Worm (Caenorhabditis elegans) whole organism, young adult: ENCODE measurements around the gene F26F4.12.
A peak's percentile ranks its signal among the peaks of the same experiment; 100 is the strongest.

ENCODE experiments used
- B0019.2 ChIP-seq: fragments of 200-800 bp; sonication (Bioruptor generic); conservative IDR thresholded peaks from 2 replicates; pipeline ENCODE4 v1.3.6; 2022; ENCODE audit warnings: missing genetic modification reagents, missing genetic modification characterization, missing compliant biosample characterization
- C17E4.6 ChIP-seq: fragments of 200-800 bp; sonication (Bioruptor generic); IDR thresholded peaks from 2 replicates; pipeline ENCODE4 v1.3.6; 2022; ENCODE audit warnings: missing genetic modification reagents, missing genetic modification characterization, missing compliant biosample characterization
- D2030.7 ChIP-seq: fragments of 200-800 bp; sonication (Bioruptor generic); IDR thresholded peaks from 2 replicates; pipeline ENCODE4 v1.3.6; 2022; ENCODE audit warnings: missing genetic modification reagents, missing genetic modification characterization, missing compliant biosample characterization
- F10E7.11 ChIP-seq: sonication (generic microtip); optimal IDR thresholded peaks from 2 replicates; lab custom pipeline; 2017; ENCODE audit warnings: mild to moderate bottlenecking, missing genetic modification characterization, moderate library complexity, missing compliant biosample characterization
- F23B12.7 ChIP-seq: sonication (generic microtip); optimal IDR thresholded peaks from 2 replicates; lab custom pipeline; 2017; ENCODE audit warnings: missing genetic modification characterization, mild to moderate bottlenecking, missing compliant biosample characterization, antibody characterized with exemption, moderate library complexity; ENCODE audit not compliant: insufficient read depth
- F52B5.7 ChIP-seq: sonication (generic microtip); optimal IDR thresholded peaks from 2 replicates; lab custom pipeline; 2016; ENCODE audit warnings: mild to moderate bottlenecking, missing genetic modification characterization, missing compliant biosample characterization
- T07F8.4 ChIP-seq: sonication (generic microtip); optimal IDR thresholded peaks from 2 replicates; lab custom pipeline; 2016; ENCODE audit warnings: mild to moderate bottlenecking, missing genetic modification characterization, moderate library complexity, missing compliant biosample characterization
- ama-1 ChIP-seq, 3 experiments: fragments of 150-350 bp in 1 of 3; sonication (generic microtip) in 2 of 3; optimal IDR thresholded peaks; 2 replicates each; lab custom pipeline; 2014 to 2018; ENCODE audit warnings: missing biosample characterization in 2 of 3, missing genetic modification characterization in 2 of 3, missing genetic modification reagents in 2 of 3
- athp-1 ChIP-seq: sonication (generic microtip); optimal IDR thresholded peaks from 2 replicates; lab custom pipeline; 2017; ENCODE audit warnings: mild to moderate bottlenecking, missing genetic modification characterization, missing compliant biosample characterization
- attf-5 ChIP-seq: fragments of 200-800 bp; sonication (Bioruptor generic); optimal IDR thresholded peaks from 2 replicates; lab custom pipeline; 2018; ENCODE audit warnings: mild to moderate bottlenecking, missing genetic modification characterization, missing compliant biosample characterization
- ccch-3 ChIP-seq: fragments of 200-800 bp; sonication (Bioruptor generic); optimal IDR thresholded peaks from 2 replicates; lab custom pipeline; 2018; ENCODE audit warnings: mild to moderate bottlenecking, missing genetic modification characterization, missing compliant biosample characterization
- cebp-1 ChIP-seq, 2 experiments: fragments of 200-800 bp in 1 of 2; sonication (Bioruptor generic) in 1 of 2; sonication (generic microtip) in 1 of 2; IDR thresholded peaks in 1 of 2; optimal IDR thresholded peaks in 1 of 2; 2 replicates each; pipeline versions ENCODE4 v1.3.6 to Lab custom; 2017 to 2022; ENCODE audit warnings: missing compliant biosample characterization in 2 of 2, missing genetic modification characterization in 2 of 2, mild to moderate bottlenecking in 1 of 2, missing genetic modification reagents in 1 of 2, moderate library complexity in 1 of 2
- ceh-79 ChIP-seq: sonication (generic microtip); optimal IDR thresholded peaks from 2 replicates; lab custom pipeline; 2017; ENCODE audit warnings: mild to moderate bottlenecking, missing genetic modification characterization, missing compliant biosample characterization
- ceh-91 ChIP-seq: fragments of 200-800 bp; sonication (Bioruptor generic); IDR thresholded peaks from 2 replicates; pipeline ENCODE4 v1.3.6; 2022; ENCODE audit warnings: missing genetic modification reagents, missing genetic modification characterization, missing compliant biosample characterization
- dox-1 ChIP-seq: fragments of 200-800 bp; sonication (Bioruptor generic); IDR thresholded peaks from 2 replicates; pipeline ENCODE4 v1.3.6; 2022; ENCODE audit warnings: missing genetic modification reagents, missing genetic modification characterization, missing compliant biosample characterization
- egrh-3 ChIP-seq: fragments of 200-800 bp; sonication (Bioruptor generic); IDR thresholded peaks from 2 replicates; pipeline ENCODE4 v1.3.6; 2022; ENCODE audit warnings: missing genetic modification reagents, missing genetic modification characterization, missing compliant biosample characterization
- ets-4 ChIP-seq: fragments of 200-800 bp; sonication (Bioruptor generic); optimal IDR thresholded peaks from 2 replicates; lab custom pipeline; 2018; ENCODE audit warnings: mild to moderate bottlenecking, missing genetic modification characterization, missing compliant biosample characterization
- fkh-3 ChIP-seq: sonication (generic microtip); optimal IDR thresholded peaks from 2 replicates; lab custom pipeline; 2016; ENCODE audit warnings: mild to moderate bottlenecking, missing genetic modification characterization, missing compliant biosample characterization
- him-1 ChIP-seq: sonication (generic microtip); optimal IDR thresholded peaks from 2 replicates; lab custom pipeline; 2016; ENCODE audit warnings: missing genotype, missing genetic modification reagents, missing genetic modification characterization, missing compliant biosample characterization
- hlh-12 ChIP-seq: sonication (generic microtip); optimal IDR thresholded peaks from 2 replicates; lab custom pipeline; 2016; ENCODE audit warnings: missing genetic modification characterization, missing compliant biosample characterization
- hlh-26 ChIP-seq: fragments of 200-800 bp; sonication (Bioruptor generic); conservative IDR thresholded peaks from 2 replicates; pipeline ENCODE4 v1.3.6; 2022; ENCODE audit warnings: missing genetic modification reagents, missing genetic modification characterization, missing compliant biosample characterization
- let-607 ChIP-seq, 2 experiments: fragments of 200-800 bp in 1 of 2; sonication (Bioruptor generic) in 1 of 2; sonication (generic microtip) in 1 of 2; optimal IDR thresholded peaks; 2 replicates each; lab custom pipeline; 2016 to 2018; ENCODE audit warnings: mild to moderate bottlenecking in 2 of 2, missing compliant biosample characterization in 2 of 2, missing genetic modification characterization in 2 of 2, moderate library complexity in 2 of 2, missing genotype in 1 of 2
- lin-26 ChIP-seq: fragments of 200-800 bp; sonication (Bioruptor generic); IDR thresholded peaks from 2 replicates; pipeline ENCODE4 v1.3.6; 2022; ENCODE audit warnings: missing genetic modification reagents, missing genetic modification characterization, missing compliant biosample characterization
- lin-35 ChIP-seq, 3 experiments: fragments of 150-350 bp in 2 of 3; sonication (generic microtip) in 1 of 3; optimal IDR thresholded peaks; 2 replicates each; lab custom pipeline; 2014 to 2018; ENCODE audit warnings: missing biosample characterization in 3 of 3, missing genetic modification characterization in 3 of 3, missing genetic modification reagents in 3 of 3
- lin-54 ChIP-seq: fragments of 200-800 bp; sonication (Bioruptor generic); optimal IDR thresholded peaks from 2 replicates; lab custom pipeline; 2018; ENCODE audit warnings: mild to moderate bottlenecking, missing genetic modification characterization, missing compliant biosample characterization
- lir-1 ChIP-seq: fragments of 200-800 bp; sonication (Bioruptor generic); conservative IDR thresholded peaks from 2 replicates; pipeline ENCODE4 v1.3.6; 2022; ENCODE audit warnings: missing genetic modification reagents, missing genetic modification characterization, missing compliant biosample characterization
- madf-6 ChIP-seq: fragments of 200-800 bp; sonication (Bioruptor generic); IDR thresholded peaks from 2 replicates; pipeline ENCODE4 v1.3.6; 2022; ENCODE audit warnings: missing genetic modification reagents, missing genetic modification characterization, missing compliant biosample characterization
- mcd-1 ChIP-seq: fragments of 200-800 bp; sonication (Bioruptor generic); IDR thresholded peaks from 2 replicates; pipeline ENCODE4 v1.3.6; 2022; ENCODE audit warnings: missing genetic modification reagents, missing genetic modification characterization, missing compliant biosample characterization
- nfya-1 ChIP-seq: sonication (generic microtip); optimal IDR thresholded peaks from 2 replicates; lab custom pipeline; 2017; ENCODE audit warnings: antibody characterized with exemption, missing compliant biosample characterization, missing genetic modification characterization, borderline replicate concordance; ENCODE audit not compliant: insufficient read depth
- nfyb-1 ChIP-seq: fragments of 200-800 bp; sonication (Bioruptor generic); IDR thresholded peaks from 2 replicates; pipeline ENCODE4 v1.3.6; 2022; ENCODE audit warnings: missing genetic modification reagents, missing genetic modification characterization, missing compliant biosample characterization
- nhr-90 ChIP-seq: sonication (generic microtip); optimal IDR thresholded peaks from 2 replicates; lab custom pipeline; 2016; ENCODE audit warnings: missing genotype, mild to moderate bottlenecking, missing genetic modification characterization, missing compliant biosample characterization
- pbrm-1 ChIP-seq: fragments of 200-800 bp; sonication (Bioruptor generic); IDR thresholded peaks from 2 replicates; pipeline ENCODE4 v1.3.6; 2022; ENCODE audit warnings: missing genetic modification reagents, missing genetic modification characterization, missing compliant biosample characterization
- pha-4 ChIP-seq: fragments of 150-350 bp; sonication (generic microtip); optimal IDR thresholded peaks from 2 replicates; lab custom pipeline; 2014; ENCODE audit warnings: missing biosample characterization, missing genetic modification reagents, missing genetic modification characterization
- sdz-38 ChIP-seq: sonication (generic microtip); optimal IDR thresholded peaks from 2 replicates; lab custom pipeline; 2016; ENCODE audit warnings: missing genotype, missing genetic modification characterization, missing compliant biosample characterization
- snpc-1.1 ChIP-seq: sonication (generic microtip); optimal IDR thresholded peaks from 2 replicates; lab custom pipeline; 2017; ENCODE audit warnings: missing genetic modification characterization, mild to moderate bottlenecking, missing compliant biosample characterization, antibody characterized with exemption, moderate library complexity, missing genotype, missing genetic modification reagents; ENCODE audit not compliant: insufficient read depth
- snpc-1.3 ChIP-seq: sonication (generic microtip); optimal IDR thresholded peaks from 2 replicates; lab custom pipeline; 2017; ENCODE audit warnings: missing genetic modification characterization, mild to moderate bottlenecking, missing compliant biosample characterization, antibody characterized with exemption, moderate library complexity, missing genotype, missing genetic modification reagents; ENCODE audit not compliant: insufficient read depth
- snpc-4 ChIP-seq, 5 experiments: fragments of 150-350 bp in 1 of 5; sonication (generic microtip) in 4 of 5; optimal IDR thresholded peaks; 2 replicates each; lab custom pipeline; 2014 to 2018; ENCODE audit warnings: missing genetic modification characterization in 5 of 5, missing biosample characterization in 3 of 5, antibody characterized with exemption in 2 of 5, mild to moderate bottlenecking in 2 of 5, missing compliant biosample characterization in 2 of 5, missing genotype in 2 of 5, moderate library complexity in 2 of 5, missing genetic modification reagents in 1 of 5
- ztf-18 ChIP-seq: sonication (generic microtip); optimal IDR thresholded peaks from 2 replicates; lab custom pipeline; 2016; ENCODE audit warnings: missing genotype, mild to moderate bottlenecking, missing genetic modification characterization, missing compliant biosample characterization
- ztf-25 ChIP-seq: fragments of 200-800 bp; sonication (Bioruptor generic); IDR thresholded peaks from 2 replicates; pipeline ENCODE4 v1.3.6; 2022; ENCODE audit warnings: missing genetic modification reagents, missing genetic modification characterization, missing compliant biosample characterization
- ztf-26 ChIP-seq: sonication (generic microtip); optimal IDR thresholded peaks from 2 replicates; lab custom pipeline; 2017; ENCODE audit warnings: missing genetic modification characterization, missing compliant biosample characterization
- ztf-28 ChIP-seq: fragments of 200-800 bp; sonication (Bioruptor generic); IDR thresholded peaks from 2 replicates; pipeline ENCODE4 v1.3.6; 2022; ENCODE audit warnings: missing genetic modification reagents, missing genetic modification characterization, missing compliant biosample characterization
- ztf-3 ChIP-seq: fragments of 200-800 bp; sonication (Bioruptor generic); optimal IDR thresholded peaks from 2 replicates; lab custom pipeline; 2018; ENCODE audit warnings: mild to moderate bottlenecking, missing genetic modification characterization, missing compliant biosample characterization
- ztf-6 ChIP-seq: fragments of 200-800 bp; sonication (Bioruptor generic); IDR thresholded peaks from 2 replicates; pipeline ENCODE4 v1.3.6; 2022; ENCODE audit warnings: missing genetic modification reagents, missing genetic modification characterization, missing compliant biosample characterization

F26F4.12 gene

DNA sequence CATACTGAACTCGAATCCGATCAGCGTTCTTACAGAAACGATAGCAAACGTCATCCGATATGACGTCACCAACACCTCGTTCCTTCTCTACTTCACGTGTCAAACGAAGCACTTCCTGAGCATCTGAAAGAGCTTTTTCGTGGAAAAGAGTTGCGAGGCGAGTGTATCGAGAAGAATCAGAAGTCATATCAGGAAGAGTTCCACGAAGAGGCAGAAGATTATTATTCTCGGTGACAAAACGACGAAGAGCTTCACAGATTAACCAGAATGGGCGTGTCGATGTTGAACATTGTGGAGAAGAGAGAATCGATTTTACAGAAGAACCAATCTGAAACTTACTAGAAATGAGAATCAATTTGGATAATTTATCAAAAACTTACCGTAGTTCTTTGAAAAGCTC, 9.1 kb upstream of the F26F4.12 start:
- no peak for TF ChIP-seq mcd-1 (GFP tag; lab: Robert Waterston, UW)
- TF ChIP-seq nfya-1 (tag; lab: Kevin White, UChicago), result no peak
- no peak for TF ChIP-seq snpc-1.1 (tag; lab: Kevin White, UChicago)
- TF ChIP-seq pha-4 (tag; lab: Kevin White, UChicago), result no peak
- TF ChIP-seq B0019.2 (GFP tag; lab: Robert Waterston, UW), result no peak
- no peak for TF ChIP-seq ccch-3
- no peak for TF ChIP-seq pbrm-1 (GFP tag; lab: Robert Waterston, UW)

DNA sequence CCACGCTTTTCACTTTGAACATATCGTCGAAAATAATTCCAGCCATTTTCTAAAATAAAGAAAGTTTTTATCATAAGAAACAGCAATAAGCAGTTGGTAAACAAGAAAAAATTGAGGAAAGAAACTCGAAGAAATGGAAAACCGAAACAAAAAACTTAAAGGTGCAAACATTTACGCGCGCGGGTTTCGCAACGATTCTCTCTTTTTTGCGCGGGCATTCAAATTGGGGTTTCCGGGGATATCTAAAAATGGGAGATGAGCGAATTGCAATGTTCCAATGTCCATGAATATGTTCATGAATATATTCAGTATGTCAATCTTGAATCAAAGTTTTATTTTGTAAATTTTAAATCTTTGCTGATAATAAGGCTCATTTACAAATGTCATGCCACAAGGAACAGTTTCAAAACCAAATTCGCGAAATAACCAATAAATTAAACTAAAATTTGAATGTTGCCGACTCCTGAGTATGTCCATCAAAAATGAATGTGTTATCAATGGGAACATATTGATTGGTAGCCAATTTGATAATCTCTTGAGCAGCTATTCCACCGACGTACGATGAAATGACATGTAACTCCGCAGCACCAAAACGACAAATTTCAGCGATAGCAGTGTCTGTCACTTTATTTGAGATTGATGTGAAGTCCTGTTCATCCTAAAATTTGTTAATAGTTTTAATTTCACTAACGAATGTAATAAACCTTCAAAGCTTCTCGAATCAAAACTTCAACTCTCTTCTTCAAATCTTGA, 8.3 kb upstream of the F26F4.12 start, which contains the start of gene rpb-8:
TSS of gene rpb-8 (minus strand) at position 49 of the 753 bp plus-strand sequence.
- TF ChIP-seq lir-1 (GFP tag; lab: Robert Waterston, UW), result no peak
- no peak for TF ChIP-seq T07F8.4 (tag; lab: Kevin White, UChicago)
- 0 out of 2 replicates have a peak, but pooled peaks have one; percentile 14 for TF ChIP-seq ceh-91
- no peak for TF ChIP-seq hlh-26 (GFP tag; lab: Robert Waterston, UW)
- TF ChIP-seq C17E4.6 (GFP tag; lab: Robert Waterston, UW), result no peak
- TF ChIP-seq ama-1 (optimal IDR thresholded peaks at IDR 0.05; lab: Kevin White, UChicago), result no peak
- no peak for TF ChIP-seq ama-1 (GFP tag; optimal IDR thresholded peaks at IDR 0.05; lab: Kevin White, UChicago)
- TF ChIP-seq D2030.7 (GFP tag; lab: Robert Waterston, UW), result 0 out of 2 replicates have a peak, but pooled peaks have one; percentile 17
- TF ChIP-seq ztf-18 (tag; lab: Kevin White, UChicago), result no peak
- no peak for TF ChIP-seq ceh-79 (tag; lab: Kevin White, UChicago)
- TF ChIP-seq hlh-12, result no peak
- peak; percentile 71; the same call in 1 of the 2 replicates for TF ChIP-seq ztf-28 (GFP tag; lab: Robert Waterston, UW)
- no peak for TF ChIP-seq lin-26 (GFP tag; lab: Robert Waterston, UW)
- TF ChIP-seq lin-35 (GFP tag; optimal IDR thresholded peaks at IDR 0.05; lab: Kevin White, UChicago), result peak in 1 of 3 experiments; percentile 72
- TF ChIP-seq ztf-3, result no peak
- TF ChIP-seq ztf-25, result no peak
- no peak for TF ChIP-seq dox-1 (GFP tag; lab: Robert Waterston, UW)
- TF ChIP-seq let-607 (tag; optimal IDR thresholded peaks at IDR 0.05; lab: Kevin White, UChicago), result peak; percentile 85 to 96
- no peak for TF ChIP-seq snpc-4 (GFP tag; optimal IDR thresholded peaks at IDR 0.05; lab: Kevin White, UChicago)
- no peak for TF ChIP-seq snpc-4 (tag; optimal IDR thresholded peaks at IDR 0.05; lab: Kevin White, UChicago)
- TF ChIP-seq ets-4 (GFP tag; lab: Kevin White, UChicago), result no peak
- no peak for TF ChIP-seq F10E7.11 (tag; lab: Kevin White, UChicago)
- peak; percentile 65; the same call in 1 of the 2 replicates for TF ChIP-seq madf-6 (GFP tag; lab: Robert Waterston, UW)
- TF ChIP-seq egrh-3, result no peak
- TF ChIP-seq F52B5.7 (tag; lab: Kevin White, UChicago), result no peak
- TF ChIP-seq nhr-90 (tag; lab: Kevin White, UChicago), result no peak
- no peak for TF ChIP-seq sdz-38
- TF ChIP-seq ztf-26 (tag; lab: Kevin White, UChicago), result no peak
- TF ChIP-seq athp-1 (tag; lab: Kevin White, UChicago), result no peak
- peak; percentile 52 for TF ChIP-seq F23B12.7 (tag; lab: Kevin White, UChicago)
- no peak for TF ChIP-seq him-1 (tag; lab: Kevin White, UChicago)
- TF ChIP-seq cebp-1 (GFP tag; IDR thresholded peaks at IDR 0.05; lab: Robert Waterston, UW), result no peak
- TF ChIP-seq cebp-1 (tag; optimal IDR thresholded peaks at IDR 0.05; lab: Kevin White, UChicago), result peak; percentile 80
- TF ChIP-seq fkh-3 (tag; lab: Kevin White, UChicago), result no peak
- TF ChIP-seq lin-54 (GFP tag; lab: Kevin White, UChicago), result peak; percentile 87
- no peak for TF ChIP-seq ztf-6
- TF ChIP-seq nfyb-1 (GFP tag; lab: Robert Waterston, UW), result no peak
- peak; percentile 50 for TF ChIP-seq attf-5 (GFP tag; lab: Kevin White, UChicago)
- TF ChIP-seq snpc-1.3 (tag; lab: Kevin White, UChicago), result no peak
